Fruit fly (Drosophila melanogaster): ENCODE data around the gene ACXE.

DNA sequence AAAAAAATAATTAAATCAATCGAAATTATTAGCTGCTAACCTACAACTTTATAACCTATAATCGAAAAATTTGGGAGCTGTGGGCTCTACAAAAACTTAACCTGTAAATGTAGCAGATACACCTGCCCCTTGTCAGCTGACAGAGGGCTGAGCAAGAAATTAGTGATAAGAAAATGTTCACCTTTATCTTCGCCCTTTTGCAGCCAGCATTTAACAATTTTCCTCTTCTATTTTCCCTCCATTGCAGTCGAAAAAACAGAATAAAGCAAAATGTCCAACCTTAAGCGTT is 49.9 kb downstream of the ACXE start:
- no peak for TF ChIP-seq jumu (GFP tag; optimal IDR thresholded peaks at IDR 0.05)
- no peak for TF ChIP-seq nerfin-1 (tag; optimal IDR thresholded peaks at IDR 0.05)
- no peak for TF ChIP-seq hbn (GFP tag; IDR thresholded peaks at IDR 0.05; ENCODE audit: partially characterized antibody)
- no peak for TF ChIP-seq ftz-f1 (GFP tag; optimal IDR thresholded peaks at IDR 0.05)
- no peak for TF ChIP-seq tll (GFP tag; optimal IDR thresholded peaks at IDR 0.05)
- TF ChIP-seq Gsc (GFP tag; IDR thresholded peaks at IDR 0.05): no peak
- TF ChIP-seq CG14050 (GFP tag; IDR thresholded peaks at IDR 0.05): no peak
- TF ChIP-seq CG7987 (GFP tag; optimal IDR thresholded peaks at IDR 0.05): no peak

All from whole organism, embryonic.